Worm (Caenorhabditis elegans) whole organism, young adult: ENCODE results near the gene C08F11.1.

Experiments used
- B0035.1 ChIP-seq: sonication (generic microtip); optimal IDR thresholded peaks from 2 replicates; lab custom pipeline; 2016; ENCODE audit warnings: missing genetic modification characterization, mild to moderate bottlenecking, missing compliant biosample characterization, missing genotype, missing genetic modification reagents
- B0336.3 ChIP-seq: fragments of 200-800 bp; sonication (Bioruptor generic); IDR thresholded peaks from 2 replicates; pipeline ENCODE4 v1.3.6; 2022; ENCODE audit warnings: missing genetic modification characterization, missing compliant biosample characterization
- Y53G8AR.9 ChIP-seq: fragments of 200-800 bp; sonication (Bioruptor generic); conservative IDR thresholded peaks from 2 replicates; pipeline ENCODE4 v1.3.6; 2022; ENCODE audit warnings: missing genetic modification reagents, missing genetic modification characterization, missing compliant biosample characterization
- Y67H2A.10 ChIP-seq: fragments of 200-800 bp; sonication (Bioruptor generic); conservative IDR thresholded peaks from 2 replicates; pipeline ENCODE4 v1.3.6; 2022; ENCODE audit warnings: missing genetic modification reagents, missing genetic modification characterization, missing compliant biosample characterization
- ama-1 ChIP-seq, 3 experiments: fragments of 150-350 bp in 1 of 3; sonication (generic microtip) in 2 of 3; optimal IDR thresholded peaks; 2 replicates each; lab custom pipeline; 2014 to 2018; ENCODE audit warnings: missing biosample characterization in 2 of 3, missing genetic modification characterization in 2 of 3, missing genetic modification reagents in 2 of 3
- attf-5 ChIP-seq: fragments of 200-800 bp; sonication (Bioruptor generic); optimal IDR thresholded peaks from 2 replicates; lab custom pipeline; 2018; ENCODE audit warnings: mild to moderate bottlenecking, missing genetic modification characterization, missing compliant biosample characterization
- die-1 ChIP-seq: sonication (generic microtip); optimal IDR thresholded peaks from 2 replicates; lab custom pipeline; 2016; ENCODE audit warnings: missing genotype, mild to moderate bottlenecking, missing genetic modification characterization, missing compliant biosample characterization
- mcd-1 ChIP-seq: fragments of 200-800 bp; sonication (Bioruptor generic); IDR thresholded peaks from 2 replicates; pipeline ENCODE4 v1.3.6; 2022; ENCODE audit warnings: missing genetic modification reagents, missing genetic modification characterization, missing compliant biosample characterization
- mel-28 ChIP-seq: sonication (generic microtip); optimal IDR thresholded peaks from 2 replicates; lab custom pipeline; 2016; ENCODE audit warnings: borderline replicate concordance, mild to moderate bottlenecking, missing genetic modification characterization, missing compliant biosample characterization
- snpc-3.4 ChIP-seq: sonication (generic microtip); optimal IDR thresholded peaks from 2 replicates; lab custom pipeline; 2017; ENCODE audit warnings: missing genetic modification characterization, mild to moderate bottlenecking, missing compliant biosample characterization, antibody characterized with exemption, moderate library complexity, missing genotype, missing genetic modification reagents
- sptf-2 ChIP-seq: fragments of 200-800 bp; sonication (Bioruptor generic); optimal IDR thresholded peaks from 2 replicates; lab custom pipeline; 2018; ENCODE audit warnings: mild to moderate bottlenecking, missing genetic modification characterization, missing compliant biosample characterization
- unc-130 ChIP-seq: sonication (generic microtip); optimal IDR thresholded peaks from 2 replicates; lab custom pipeline; 2016; ENCODE audit warnings: missing genetic modification reagents, missing genetic modification characterization, missing compliant biosample characterization

DNA sequence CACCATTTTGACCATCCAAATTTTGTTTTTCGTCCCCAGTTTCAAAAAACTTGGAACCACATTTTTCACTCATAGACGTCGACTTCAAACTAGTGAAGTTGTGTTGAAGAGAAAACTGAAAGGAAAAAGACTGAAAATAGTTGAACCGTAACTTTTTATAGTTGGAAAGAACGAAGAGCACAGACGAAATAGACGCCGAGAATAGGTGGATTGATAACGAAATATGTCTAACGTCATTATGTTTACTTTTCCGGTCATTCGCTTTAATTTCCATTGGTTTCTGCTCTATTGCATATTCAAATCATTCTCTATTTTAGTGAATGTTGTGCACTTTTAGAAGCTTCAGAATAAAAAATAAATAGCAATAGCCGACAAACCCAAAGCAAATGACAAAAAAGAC, 13.9 kb upstream of the C08F11.1 start, which contains the start of gene C08F11.13:
- no peak for TF ChIP-seq B0035.1 (tag; lab: Kevin White, UChicago)
- no peak for TF ChIP-seq mel-28 (tag; lab: Kevin White, UChicago)
- no peak for TF ChIP-seq Y67H2A.10 (GFP tag; lab: Robert Waterston, UW)
- no peak for TF ChIP-seq sptf-2
- no peak for TF ChIP-seq Y53G8AR.9 (GFP tag; lab: Robert Waterston, UW)
- no peak for TF ChIP-seq snpc-3.4 (tag; lab: Kevin White, UChicago)
- TF ChIP-seq mcd-1 (GFP tag; lab: Robert Waterston, UW) = no peak
- no peak for TF ChIP-seq attf-5 (GFP tag; lab: Kevin White, UChicago)
- no peak for TF ChIP-seq ama-1 (optimal IDR thresholded peaks at IDR 0.05; lab: Kevin White, UChicago)
- TF ChIP-seq ama-1 (GFP tag; optimal IDR thresholded peaks at IDR 0.05; lab: Kevin White, UChicago) = no peak
- no peak for TF ChIP-seq B0336.3 (GFP tag; lab: Robert Waterston, UW)
- TF ChIP-seq die-1 (tag; lab: Kevin White, UChicago) = no peak
- no peak for TF ChIP-seq unc-130 (GFP tag; lab: Kevin White, UChicago)
